Worm (Caenorhabditis elegans): ENCODE data around the gene ZK688.1.

DNA sequence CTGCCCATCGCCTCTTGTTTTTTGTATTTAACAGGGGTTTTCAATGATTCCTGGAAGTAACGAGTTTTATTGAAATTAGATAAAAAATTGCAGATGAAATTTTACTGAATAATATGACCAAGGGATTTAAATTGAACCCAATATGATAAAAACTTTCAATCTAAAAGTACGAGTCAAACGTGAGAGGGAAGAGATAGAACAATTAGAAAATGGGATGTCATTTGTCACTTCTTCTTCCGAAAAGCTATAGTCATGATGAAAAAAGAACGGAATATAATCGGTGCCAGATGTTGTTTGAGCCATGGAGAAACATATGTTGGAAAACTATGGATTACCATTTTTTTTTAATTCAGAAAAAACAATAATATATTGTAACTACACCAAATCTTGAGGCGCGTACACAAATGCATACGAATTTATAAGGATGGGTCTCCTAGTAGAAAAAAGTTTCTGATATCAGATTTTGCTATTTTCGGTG is 30.5 kb upstream of the ZK688.1 start, which contains the start of gene sup-18:
- TF ChIP-seq zip-8 (tag; optimal IDR thresholded peaks at IDR 0.05): no peak
- no peak for TF ChIP-seq unc-62 (GFP tag; optimal IDR thresholded peaks at IDR 0.05)
- TF ChIP-seq unc-120 (tag; optimal IDR thresholded peaks at IDR 0.05; ENCODE audit: poor library complexity, severe bottlenecking): no peak
- TF ChIP-seq pha-4 (tag; optimal IDR thresholded peaks at IDR 0.05): no peak
- TF ChIP-seq mab-5 (tag; optimal IDR thresholded peaks at IDR 0.05): no peak
- TF ChIP-seq ces-1 (GFP tag; optimal IDR thresholded peaks at IDR 0.05): no peak
- no peak for TF ChIP-seq unc-39 (tag; optimal IDR thresholded peaks at IDR 0.05)
- TF ChIP-seq nhr-237 (tag; optimal IDR thresholded peaks at IDR 0.05): no peak
- TF ChIP-seq sptf-1 (tag; optimal IDR thresholded peaks at IDR 0.05): no peak
- TF ChIP-seq nhr-12 (tag; optimal IDR thresholded peaks at IDR 0.05): no peak
- TF ChIP-seq lsy-2 (tag; optimal IDR thresholded peaks at IDR 0.05): no peak
- TF ChIP-seq nhr-28 (tag; optimal IDR thresholded peaks at IDR 0.05): no peak
